Fruit fly (Drosophila melanogaster) whole organism, adult: Measurements from ENCODE around the gene CG5171.

Source experiments
- CG12768 ChIP-seq: fragments of 200-800 bp; sonication (Bioruptor generic); optimal IDR thresholded peaks from 2 replicates; lab custom pipeline; 2017; ENCODE audit warnings: missing biosample characterization, missing genetic modification characterization, mild to moderate bottlenecking, moderate library complexity, missing genetic modification reagents
- CG33017 ChIP-seq: fragments of 200-800 bp; sonication (Bioruptor generic); optimal IDR thresholded peaks from 2 replicates; lab custom pipeline; 2018; ENCODE audit warnings: missing biosample characterization, mild to moderate bottlenecking, missing genetic modification characterization, moderate library complexity
- CG7045 ChIP-seq: fragments of 200-800 bp; sonication (Bioruptor generic); optimal IDR thresholded peaks from 2 replicates; lab custom pipeline; 2017; ENCODE audit warnings: missing biosample characterization, mild to moderate bottlenecking, missing genetic modification characterization
- bab1 ChIP-seq: fragments of 200-800 bp; sonication (Bioruptor generic); optimal IDR thresholded peaks from 3 replicates; lab custom pipeline; 2019; ENCODE audit warnings: missing biosample characterization, mild to moderate bottlenecking, missing genetic modification characterization, moderate library complexity
- tj ChIP-seq: fragments of 200-800 bp; sonication (Bioruptor generic); optimal IDR thresholded peaks from 3 replicates; lab custom pipeline; 2017; ENCODE audit warnings: missing biosample characterization, mild to moderate bottlenecking, missing genetic modification characterization, moderate library complexity

DNA sequence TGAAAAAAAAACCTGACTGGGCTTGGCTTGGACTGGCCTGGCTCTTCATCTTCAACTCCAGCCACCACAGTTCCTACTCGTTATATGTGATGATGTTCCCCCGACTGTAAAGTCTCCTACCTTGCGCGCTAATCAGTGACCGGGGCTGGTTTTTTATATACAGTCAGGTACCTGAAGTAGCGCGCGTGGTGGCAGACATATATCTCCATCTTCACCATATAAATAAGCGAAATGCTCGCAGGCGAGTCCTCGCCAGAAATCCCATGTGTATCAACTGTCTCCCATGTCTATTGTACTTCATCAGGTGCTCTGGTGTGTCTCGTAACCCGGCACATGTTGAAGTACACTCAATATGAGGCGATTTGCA, 24.5 kb downstream of the CG5171 start:
- TF ChIP-seq CG33017 (tag; lab: Kevin White, UChicago) (no peak), tj (GFP tag; lab: Kevin White, UChicago) (no peak), CG7045 (GFP tag; lab: Kevin White, UChicago) (no peak), CG12768 (no peak), bab1 (GFP tag; lab: Kevin White, UChicago) (no peak)
